Worm (Caenorhabditis elegans) whole organism, midembryonic: ENCODE results near the gene R10E11.9.

Experiments
- T22C8.4 ChIP-seq: fragments of 200-800 bp; sonication (Bioruptor generic); IDR thresholded peaks from 2 replicates; pipeline ENCODE4 v1.3.6; 2022; ENCODE audit warnings: missing genetic modification characterization, missing compliant biosample characterization
- cog-1 ChIP-seq: sonication (generic microtip); optimal IDR thresholded peaks from 2 replicates; lab custom pipeline; 2016; ENCODE audit warnings: missing genetic modification characterization, missing compliant biosample characterization
- flt-1 ChIP-seq: fragments of 200-800 bp; sonication (Bioruptor generic); IDR thresholded peaks from 2 replicates; pipeline ENCODE4 v1.3.6; 2022; ENCODE audit warnings: missing genetic modification characterization, missing compliant biosample characterization
- med-1 ChIP-seq: sonication (generic microtip); optimal IDR thresholded peaks from 2 replicates; lab custom pipeline; 2017; ENCODE audit warnings: missing genetic modification characterization, mild to moderate bottlenecking, missing compliant biosample characterization, antibody characterized with exemption, missing genetic modification reagents; ENCODE audit not compliant: insufficient read depth
- tab-1 ChIP-seq: fragments of 200-800 bp; sonication (Bioruptor generic); IDR thresholded peaks from 2 replicates; pipeline ENCODE4 v1.3.6; 2022; ENCODE audit warnings: missing genetic modification characterization, missing compliant biosample characterization
- ztf-23 ChIP-seq: fragments of 200-800 bp; sonication (Bioruptor generic); IDR thresholded peaks from 2 replicates; pipeline ENCODE4 v1.3.6; 2022; ENCODE audit warnings: missing genetic modification reagents, missing genetic modification characterization, missing compliant biosample characterization
- ztf-29 ChIP-seq: fragments of 200-800 bp; sonication (Bioruptor generic); IDR thresholded peaks from 2 replicates; pipeline ENCODE4 v1.3.6; 2022; ENCODE audit warnings: missing genetic modification reagents, missing genetic modification characterization, missing compliant biosample characterization

DNA sequence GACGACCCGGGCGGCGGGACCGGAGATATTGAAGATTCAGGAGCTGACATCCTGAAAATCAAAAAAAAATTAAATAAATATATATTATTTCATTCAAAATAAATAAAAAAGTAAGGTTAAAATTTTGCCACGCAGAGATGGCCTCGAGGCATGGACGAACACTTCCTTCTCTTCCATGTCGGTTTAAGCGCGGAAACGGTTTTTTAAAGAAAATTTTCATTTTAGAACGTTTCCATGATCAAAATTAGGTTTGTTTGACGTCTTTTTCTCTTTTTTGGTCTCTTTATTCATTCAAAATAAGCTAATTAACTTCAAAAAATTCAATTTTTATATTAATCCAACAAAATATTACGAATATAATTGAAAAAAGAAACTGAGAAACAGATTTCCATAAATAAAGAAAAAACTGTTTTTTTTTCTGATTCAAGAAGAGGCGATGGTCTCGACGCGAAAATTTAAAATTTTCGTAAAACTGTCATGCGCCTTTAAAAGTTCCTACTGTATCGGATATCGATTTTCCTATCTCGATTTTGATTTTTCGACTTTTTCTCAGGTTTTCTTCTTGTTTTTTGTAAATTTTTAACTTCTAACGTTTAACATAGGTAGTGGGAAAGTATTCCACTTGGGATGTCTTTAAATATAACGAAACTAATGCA, 31.2 kb downstream of the R10E11.9 start, which contains the start of gene gcc-2:
- no peak for TF ChIP-seq flt-1 (GFP tag; lab: Robert Waterston, UW)
- no peak for TF ChIP-seq ztf-23
- TF ChIP-seq med-1 (GFP tag; lab: Kevin White, UChicago) = no peak
- no peak for TF ChIP-seq cog-1 (tag; lab: Kevin White, UChicago)
- TF ChIP-seq ztf-29 (GFP tag; lab: Robert Waterston, UW) = no peak
- no peak for TF ChIP-seq T22C8.4 (GFP tag; lab: Robert Waterston, UW)
- no peak for TF ChIP-seq tab-1 (GFP tag; lab: Robert Waterston, UW)
